Worm (Caenorhabditis elegans) whole organism, L1 larva: ENCODE results near the gene F56D5.2.

Source experiments
- C34B4.2 ChIP-seq: sonication (generic microtip); optimal IDR thresholded peaks from 2 replicates; lab custom pipeline; 2017; ENCODE audit warnings: mild to moderate bottlenecking, missing genetic modification characterization, missing compliant biosample characterization
- F16B12.6 ChIP-seq: fragments of 150-350 bp; optimal IDR thresholded peaks from 2 replicates; lab custom pipeline; 2014; ENCODE audit warnings: missing biosample characterization, missing genetic modification characterization
- alr-1 ChIP-seq: fragments of 200-800 bp; sonication (Bioruptor generic); optimal IDR thresholded peaks from 2 replicates; lab custom pipeline; 2018; ENCODE audit warnings: borderline replicate concordance, mild to moderate bottlenecking, missing genetic modification characterization, missing compliant biosample characterization
- aly-2 ChIP-seq: fragments of 150-350 bp; optimal IDR thresholded peaks from 2 replicates; lab custom pipeline; 2014; ENCODE audit warnings: missing biosample characterization, missing genetic modification characterization
- ama-1 ChIP-seq: fragments of 150-350 bp; optimal IDR thresholded peaks from 2 replicates; lab custom pipeline; 2014
- blmp-1 ChIP-seq: fragments of 150-350 bp; optimal IDR thresholded peaks from 2 replicates; lab custom pipeline; 2014; ENCODE audit warnings: missing biosample characterization, missing genetic modification characterization
- ceh-63 ChIP-seq: fragments of 200-800 bp; sonication (Bioruptor generic); optimal IDR thresholded peaks from 2 replicates; lab custom pipeline; 2018; ENCODE audit warnings: mild to moderate bottlenecking, missing genetic modification characterization, missing compliant biosample characterization
- ceh-82 ChIP-seq, 3 experiments: fragments of 150-350 bp in 1 of 3; sonication (generic microtip) in 2 of 3; optimal IDR thresholded peaks; 2 replicates each; lab custom pipeline; 2014 to 2017; ENCODE audit warnings: missing biosample characterization in 3 of 3, missing genetic modification characterization in 3 of 3
- ceh-90 ChIP-seq: sonication (generic microtip); optimal IDR thresholded peaks from 2 replicates; lab custom pipeline; 2016; ENCODE audit warnings: missing genetic modification characterization, missing compliant biosample characterization
- ces-1 ChIP-seq: fragments of 150-350 bp; optimal IDR thresholded peaks from 2 replicates; lab custom pipeline; 2014; ENCODE audit warnings: missing biosample characterization, missing genetic modification reagents, missing genetic modification characterization
- dsc-1 ChIP-seq: sonication (generic microtip); optimal IDR thresholded peaks from 2 replicates; lab custom pipeline; 2016; ENCODE audit warnings: mild to moderate bottlenecking, missing genetic modification characterization, missing compliant biosample characterization
- efl-1 ChIP-seq, 4 experiments: fragments of 150-350 bp; optimal IDR thresholded peaks in 3 of 4; peaks in 1 of 4; 1 replicate in 1 of 4; 2 replicates in 3 of 4; lab custom pipeline; 2014; ENCODE audit warnings: missing biosample characterization in 2 of 4, missing genetic modification characterization in 2 of 4, missing genetic modification reagents in 2 of 4
- efl-3 ChIP-seq: fragments of 200-800 bp; sonication (Bioruptor generic); optimal IDR thresholded peaks from 2 replicates; lab custom pipeline; 2018; ENCODE audit warnings: mild to moderate bottlenecking, missing genetic modification characterization, missing compliant biosample characterization
- egl-13 ChIP-seq: sonication (generic microtip); optimal IDR thresholded peaks from 2 replicates; lab custom pipeline; 2016; ENCODE audit warnings: missing genotype, missing genetic modification reagents, missing genetic modification characterization, missing compliant biosample characterization
- elt-2 ChIP-seq: sonication (generic microtip); optimal IDR thresholded peaks from 2 replicates; lab custom pipeline; 2016; ENCODE audit warnings: missing genetic modification characterization, mild to moderate bottlenecking, inconsistent platforms, missing compliant biosample characterization, missing genetic modification reagents
- elt-3 ChIP-seq, 6 experiments: fragments of 150-350 bp in 1 of 6; sonication (generic microtip); optimal IDR thresholded peaks; 2 replicates each; lab custom pipeline; 2017 to 2018; ENCODE audit warnings: missing biosample characterization in 6 of 6, missing genetic modification characterization in 6 of 6, inconsistent platforms in 1 of 6
- fkh-10 ChIP-seq: sonication (generic microtip); optimal IDR thresholded peaks from 2 replicates; lab custom pipeline; 2017; ENCODE audit warnings: missing biosample characterization, missing genetic modification reagents, missing genetic modification characterization
- fkh-4 ChIP-seq: sonication (generic microtip); optimal IDR thresholded peaks from 2 replicates; lab custom pipeline; 2016; ENCODE audit warnings: missing compliant biosample characterization, missing genetic modification characterization, borderline replicate concordance
- fkh-8 ChIP-seq: sonication (generic microtip); optimal IDR thresholded peaks from 2 replicates; lab custom pipeline; 2016; ENCODE audit warnings: mild to moderate bottlenecking, missing genetic modification characterization, missing compliant biosample characterization
- grh-1 ChIP-seq: fragments of 200-800 bp; sonication (Bioruptor generic); IDR thresholded peaks from 2 replicates; pipeline ENCODE4 v1.3.6; 2022; ENCODE audit warnings: missing genetic modification reagents, missing genetic modification characterization, missing compliant biosample characterization
- hlh-17 ChIP-seq: fragments of 200-800 bp; sonication (Bioruptor generic); optimal IDR thresholded peaks from 2 replicates; lab custom pipeline; 2018; ENCODE audit warnings: missing genetic modification characterization, mild to moderate bottlenecking, missing compliant biosample characterization, moderate library complexity, borderline replicate concordance
- irx-1 ChIP-seq: sonication (generic microtip); optimal IDR thresholded peaks from 2 replicates; lab custom pipeline; 2016; ENCODE audit warnings: missing genetic modification characterization, missing compliant biosample characterization
- jun-1 ChIP-seq: fragments of 150-350 bp; optimal IDR thresholded peaks from 2 replicates; lab custom pipeline; 2014; ENCODE audit warnings: missing biosample characterization, missing genetic modification reagents, missing genetic modification characterization
- lin-39 ChIP-seq: fragments of 150-350 bp; optimal IDR thresholded peaks from 2 replicates; lab custom pipeline; 2014; ENCODE audit warnings: missing biosample characterization, missing genetic modification reagents, missing genetic modification characterization
- lsy-2 ChIP-seq, 2 experiments: fragments of 150-350 bp; optimal IDR thresholded peaks; 2 replicates each; lab custom pipeline; 2014; ENCODE audit warnings: missing biosample characterization in 2 of 2, missing genetic modification characterization in 2 of 2
- mab-9 ChIP-seq: fragments of 200-800 bp; sonication (Bioruptor generic); IDR thresholded peaks from 2 replicates; pipeline ENCODE4 v1.3.6; 2022; ENCODE audit warnings: missing genetic modification reagents, missing genetic modification characterization, missing compliant biosample characterization
- mef-2 ChIP-seq: fragments of 150-350 bp; optimal IDR thresholded peaks from 2 replicates; lab custom pipeline; 2014; ENCODE audit warnings: missing biosample characterization, missing genetic modification characterization
- nhr-11 ChIP-seq: fragments of 150-350 bp; optimal IDR thresholded peaks from 2 replicates; lab custom pipeline; 2014; ENCODE audit warnings: missing biosample characterization, missing genetic modification characterization
- nhr-12 ChIP-seq: sonication (generic microtip); optimal IDR thresholded peaks from 2 replicates; lab custom pipeline; 2017; ENCODE audit warnings: missing biosample characterization, missing genetic modification characterization
- nhr-20 ChIP-seq: sonication (generic microtip); optimal IDR thresholded peaks from 2 replicates; lab custom pipeline; 2016; ENCODE audit warnings: mild to moderate bottlenecking, missing genetic modification characterization, missing compliant biosample characterization
- nhr-237 ChIP-seq: fragments of 150-350 bp; optimal IDR thresholded peaks from 2 replicates; lab custom pipeline; 2014; ENCODE audit warnings: missing biosample characterization, missing genetic modification characterization
- nhr-47 ChIP-seq: sonication (generic microtip); optimal IDR thresholded peaks from 2 replicates; lab custom pipeline; 2016; ENCODE audit warnings: mild to moderate bottlenecking, missing genetic modification characterization, moderate library complexity, missing compliant biosample characterization
- nhr-71 ChIP-seq: sonication (generic microtip); optimal IDR thresholded peaks from 2 replicates; lab custom pipeline; 2016; ENCODE audit warnings: mild to moderate bottlenecking, missing genetic modification characterization, moderate library complexity, missing compliant biosample characterization
- nhr-77 ChIP-seq: fragments of 150-350 bp; optimal IDR thresholded peaks from 2 replicates; lab custom pipeline; 2014; ENCODE audit warnings: missing biosample characterization, missing genetic modification characterization
- nhr-85 ChIP-seq: sonication (generic microtip); peaks from one replicate; lab custom pipeline; 2016; ENCODE audit warnings: missing genetic modification characterization, inconsistent platforms, missing compliant biosample characterization
- nhr-90 ChIP-seq: sonication (generic microtip); optimal IDR thresholded peaks from 2 replicates; lab custom pipeline; 2016; ENCODE audit warnings: mild to moderate bottlenecking, missing genetic modification characterization, missing compliant biosample characterization; ENCODE audit not compliant: poor library complexity
- pag-3 ChIP-seq: sonication (generic microtip); optimal IDR thresholded peaks from 2 replicates; lab custom pipeline; 2017; ENCODE audit warnings: missing genetic modification characterization, mild to moderate bottlenecking, missing compliant biosample characterization, antibody characterized with exemption, borderline replicate concordance; ENCODE audit not compliant: insufficient read depth
- pax-3 ChIP-seq: fragments of 200-800 bp; sonication (Bioruptor generic); optimal IDR thresholded peaks from 2 replicates; lab custom pipeline; 2018; ENCODE audit warnings: mild to moderate bottlenecking, missing genetic modification characterization, moderate library complexity, missing compliant biosample characterization
- rnt-1 ChIP-seq: sonication (generic microtip); optimal IDR thresholded peaks from 2 replicates; lab custom pipeline; 2016; ENCODE audit warnings: mild to moderate bottlenecking, missing genetic modification characterization, moderate library complexity, missing compliant biosample characterization
- skn-1 ChIP-seq: fragments of 150-350 bp; optimal IDR thresholded peaks from 2 replicates; lab custom pipeline; 2014; ENCODE audit warnings: missing biosample characterization, missing genetic modification characterization
- snu-23 ChIP-seq: sonication (generic microtip); optimal IDR thresholded peaks from 2 replicates; lab custom pipeline; 2016; ENCODE audit warnings: missing genetic modification characterization, missing compliant biosample characterization
- sptf-1 ChIP-seq: fragments of 150-350 bp; optimal IDR thresholded peaks from 2 replicates; lab custom pipeline; 2014; ENCODE audit warnings: missing biosample characterization, missing genetic modification characterization
- sup-37 ChIP-seq: fragments of 200-800 bp; sonication (Bioruptor generic); optimal IDR thresholded peaks from 2 replicates; lab custom pipeline; 2018; ENCODE audit warnings: mild to moderate bottlenecking, missing genetic modification characterization, missing compliant biosample characterization
- swsn-7 ChIP-seq: sonication (generic microtip); optimal IDR thresholded peaks from 2 replicates; lab custom pipeline; 2016; ENCODE audit warnings: missing genetic modification characterization, missing compliant biosample characterization
- tlp-1 ChIP-seq: fragments of 150-350 bp; optimal IDR thresholded peaks from 2 replicates; lab custom pipeline; 2014; ENCODE audit warnings: missing biosample characterization, missing genetic modification characterization
- unc-130 ChIP-seq: fragments of 150-350 bp; optimal IDR thresholded peaks from 2 replicates; lab custom pipeline; 2017; ENCODE audit warnings: missing biosample characterization, missing genetic modification characterization, inconsistent platforms
- unc-86 ChIP-seq: sonication (generic microtip); optimal IDR thresholded peaks from 2 replicates; lab custom pipeline; 2016; ENCODE audit warnings: missing genetic modification characterization, missing compliant biosample characterization
- unc-98 ChIP-seq: fragments of 200-800 bp; sonication (Bioruptor generic); IDR thresholded peaks from 2 replicates; pipeline ENCODE4 v1.3.6; 2022; ENCODE audit warnings: missing genetic modification characterization, missing compliant biosample characterization
- xbp-1 ChIP-seq: sonication (generic microtip); optimal IDR thresholded peaks from 2 replicates; lab custom pipeline; 2016; ENCODE audit warnings: missing genetic modification characterization, missing compliant biosample characterization
- zag-1 ChIP-seq: fragments of 150-350 bp; optimal IDR thresholded peaks from 2 replicates; lab custom pipeline; 2014; ENCODE audit warnings: missing biosample characterization, missing genetic modification characterization
- zip-4 ChIP-seq: fragments of 200-800 bp; sonication (Bioruptor generic); optimal IDR thresholded peaks from 2 replicates; lab custom pipeline; 2018; ENCODE audit warnings: mild to moderate bottlenecking, missing genetic modification characterization, moderate library complexity, missing compliant biosample characterization
- ztf-4 ChIP-seq: fragments of 150-350 bp; optimal IDR thresholded peaks from 2 replicates; lab custom pipeline; 2014; ENCODE audit warnings: missing biosample characterization, missing genetic modification characterization

Gene F56D5.2

DNA sequence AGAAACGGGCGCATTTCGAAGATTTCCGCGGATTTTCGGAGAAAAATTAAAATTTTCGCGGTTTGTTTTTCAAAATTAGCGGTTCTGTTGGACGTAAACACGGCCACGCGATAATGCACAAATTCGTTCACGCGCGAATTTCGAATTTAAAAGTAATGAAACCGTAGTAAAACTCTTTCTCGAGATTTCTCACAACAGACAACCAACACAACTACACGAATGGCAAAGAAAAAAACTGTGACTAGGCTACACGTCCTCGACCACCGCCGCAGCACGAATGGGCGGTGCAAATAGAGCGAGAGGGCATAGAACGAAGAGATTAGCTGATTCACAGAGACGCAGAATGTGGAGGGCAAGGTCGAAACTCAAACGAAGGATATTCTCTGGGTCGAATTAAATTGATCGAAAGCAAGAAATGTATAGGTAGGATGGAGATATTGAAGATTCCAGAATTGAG lies 42.5 kb upstream of the F56D5.2 start, which contains the start of gene idh-1 (continued):
- TF ChIP-seq hlh-17 (GFP tag; lab: Kevin White, UChicago) (no peak), xbp-1 (tag; lab: Kevin White, UChicago) (peak; percentile 45), efl-3 (no peak), nhr-77 (tag; lab: Kevin White, UChicago) (no peak), fkh-4 (tag; lab: Kevin White, UChicago) (no peak), sup-37 (GFP tag; lab: Kevin White, UChicago) (no peak), sptf-1 (no peak), skn-1 (tag; lab: Kevin White, UChicago) (peak; percentile 12), ceh-90 (tag; lab: Kevin White, UChicago) (no peak), ceh-82 (tag; optimal IDR thresholded peaks at IDR 0.05; lab: Kevin White, UChicago) (peak in 2 of 3 experiments; percentile 10 to 14), zip-4 (GFP tag; lab: Kevin White, UChicago) (no peak), swsn-7 (tag; lab: Kevin White, UChicago) (peak; percentile 13), ceh-63 (GFP tag; lab: Kevin White, UChicago) (no peak), mef-2 (no peak), jun-1 (tag; lab: Kevin White, UChicago) (no peak), nhr-71 (tag; lab: Kevin White, UChicago) (peak; percentile 75), unc-130 (tag; lab: Kevin White, UChicago) (no peak), nhr-11 (no peak), ama-1 (lab: Kevin White, UChicago) (peak; percentile 85), efl-1 (optimal IDR thresholded peaks at IDR 0.05; lab: Kevin White, UChicago) (peak; percentile 80 to 88), efl-1 (GFP tag; optimal IDR thresholded peaks at IDR 0.05 in 1 of 2; lab: Kevin White, UChicago) (peak; percentile 87 to 98), mab-9 (GFP tag; lab: Robert Waterston, UW) (0 out of 2 replicates have a peak, but pooled peaks have one; percentile 18), irx-1 (tag; lab: Kevin White, UChicago) (no peak), pax-3 (no peak), aly-2 (tag; lab: Kevin White, UChicago) (no peak), fkh-10 (no peak), nhr-90 (peak; percentile 23), rnt-1 (tag; lab: Kevin White, UChicago) (peak; percentile 59), unc-98 (GFP tag; lab: Robert Waterston, UW) (no peak), grh-1 (GFP tag; lab: Robert Waterston, UW) (peak; percentile 23; the same call in 1 of the 2 replicates), blmp-1 (tag; lab: Kevin White, UChicago) (peak; percentile 33), nhr-237 (peak; percentile 25), ces-1 (GFP tag; lab: Kevin White, UChicago) (no peak), dsc-1 (peak; percentile 4), egl-13 (tag; lab: Kevin White, UChicago) (no peak), C34B4.2 (tag; lab: Kevin White, UChicago) (no peak), zag-1 (no peak), pag-3 (tag; lab: Kevin White, UChicago) (no peak), F16B12.6 (tag; lab: Kevin White, UChicago) (peak; percentile 65), nhr-12 (tag; lab: Kevin White, UChicago) (no peak), nhr-85 (tag; lab: Kevin White, UChicago) (peak; percentile 81), lin-39 (no peak), tlp-1 (no peak), unc-86 (tag; lab: Kevin White, UChicago) (no peak)

DNA sequence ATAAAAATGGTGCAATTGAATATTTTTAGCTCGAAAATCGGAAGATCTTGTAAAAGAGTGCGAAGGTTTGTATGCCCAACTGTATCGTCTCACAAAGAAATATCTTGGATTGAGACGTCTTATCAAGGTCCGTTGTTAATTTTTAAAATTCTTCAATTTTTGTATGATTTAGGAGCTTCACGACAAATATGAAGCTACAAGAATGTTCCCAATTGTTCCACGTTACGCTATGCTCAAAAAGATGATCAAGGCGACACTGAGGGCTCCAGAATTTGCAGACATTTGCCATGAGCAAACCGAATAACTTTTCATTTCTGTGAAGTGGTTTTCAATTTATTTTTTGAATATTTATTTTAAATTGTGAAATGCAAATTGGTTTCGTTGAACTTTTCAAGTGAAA lies 40.3 kb upstream of the F56D5.2 start:
- peak; percentile 71 for TF ChIP-seq nhr-90
- TF ChIP-seq skn-1 (tag; lab: Kevin White, UChicago): no peak
- peak; percentile 74 for TF ChIP-seq nhr-71 (tag; lab: Kevin White, UChicago)
- no peak for TF ChIP-seq fkh-8 (tag; lab: Kevin White, UChicago)
- no peak for TF ChIP-seq zag-1
- TF ChIP-seq ztf-4 (tag; lab: Kevin White, UChicago): peak; percentile 59
- TF ChIP-seq nhr-85 (tag; lab: Kevin White, UChicago): peak; percentile 75
- peak in 1 of 2 experiments; percentile 45 for TF ChIP-seq lsy-2 (tag; optimal IDR thresholded peaks at IDR 0.05; lab: Kevin White, UChicago)
- peak; percentile 29 for TF ChIP-seq elt-2
- TF ChIP-seq snu-23 (GFP tag; lab: Kevin White, UChicago): peak; percentile 72
- peak; percentile 56 for TF ChIP-seq nhr-20 (tag; lab: Kevin White, UChicago)
- TF ChIP-seq alr-1 (tag; lab: Kevin White, UChicago): no peak
- peak; percentile 80 for TF ChIP-seq ama-1 (lab: Kevin White, UChicago)
- no peak for TF ChIP-seq efl-1 (optimal IDR thresholded peaks at IDR 0.05; lab: Kevin White, UChicago)
- TF ChIP-seq efl-1 (GFP tag; optimal IDR thresholded peaks at IDR 0.05 in 1 of 2; lab: Kevin White, UChicago): peak in 1 of 2 experiments; percentile 91
- TF ChIP-seq nhr-47: peak; percentile 8
- TF ChIP-seq elt-3 (tag; optimal IDR thresholded peaks at IDR 0.05; lab: Kevin White, UChicago): peak in 1 of 6 experiments; percentile 22
- peak; percentile 95 for TF ChIP-seq aly-2 (tag; lab: Kevin White, UChicago)
- TF ChIP-seq swsn-7 (tag; lab: Kevin White, UChicago): peak; percentile 24
